Fruit fly (Drosophila melanogaster) whole organism, embryonic: ENCODE data around the gene bb8.
A peak's percentile ranks its signal among the peaks of the same experiment; 100 is the strongest.

Experiments
- BEAF-32 ChIP-seq: fragments of 200-800 bp; sonication (Bioruptor generic); optimal IDR thresholded peaks from 3 replicates; lab custom pipeline; 2017; ENCODE audit warnings: missing biosample characterization, missing genetic modification characterization, mild to moderate bottlenecking, moderate library complexity, missing genetic modification reagents
- Bdp1 ChIP-seq: fragments of 200-800 bp; sonication (Bioruptor generic); optimal IDR thresholded peaks from 3 replicates; lab custom pipeline; 2016; ENCODE audit warnings: missing biosample characterization, missing genetic modification characterization
- CG10431 ChIP-seq: fragments of 200-800 bp; sonication (Bioruptor generic); optimal IDR thresholded peaks from 3 replicates; lab custom pipeline; 2018; ENCODE audit warnings: missing biosample characterization, mild to moderate bottlenecking, missing genetic modification characterization
- CG14965 ChIP-seq: fragments of 200-800 bp; sonication (Bioruptor generic); optimal IDR thresholded peaks from 2 replicates; lab custom pipeline; 2016; ENCODE audit warnings: missing biosample characterization, missing genetic modification characterization, borderline replicate concordance
- CG16779 ChIP-seq: fragments of 200-800 bp; sonication (Bioruptor generic); IDR thresholded peaks from 2 replicates; pipeline ENCODE4 v1.3.6; 2022; ENCODE audit warnings: missing biosample characterization, missing genetic modification characterization
- CG18262 ChIP-seq: fragments of 200-800 bp; optimal IDR thresholded peaks from 3 replicates; lab custom pipeline; 2019; ENCODE audit warnings: missing biosample characterization, mild to moderate bottlenecking, missing genetic modification characterization, moderate library complexity
- CG2202 ChIP-seq: fragments of 200-800 bp; sonication (Bioruptor generic); optimal IDR thresholded peaks from 2 replicates; lab custom pipeline; 2018; ENCODE audit warnings: missing biosample characterization, mild to moderate bottlenecking, missing genetic modification characterization
- CG3407 ChIP-seq: fragments of 200-800 bp; sonication (Bioruptor generic); optimal IDR thresholded peaks from 2 replicates; lab custom pipeline; 2018; ENCODE audit warnings: missing biosample characterization, mild to moderate bottlenecking, missing genetic modification characterization
- CG34422 ChIP-seq: fragments of 200-800 bp; sonication (Bioruptor generic); IDR thresholded peaks from 3 replicates; pipeline ENCODE4 v1.3.6; 2022; ENCODE audit warnings: missing biosample characterization, missing genetic modification characterization
- CG42726 ChIP-seq: fragments of 200-800 bp; sonication (Bioruptor generic); IDR thresholded peaks from 2 replicates; pipeline ENCODE4 v1.3.6; 2022; ENCODE audit warnings: missing biosample characterization, missing genetic modification characterization; ENCODE audit not compliant: partially characterized antibody
- CG4328 ChIP-seq: fragments of 200-800 bp; sonication (Bioruptor generic); optimal IDR thresholded peaks from 3 replicates; lab custom pipeline; 2017; ENCODE audit warnings: missing biosample characterization, missing genetic modification reagents, missing genetic modification characterization
- CG6791 ChIP-seq: fragments of 200-800 bp; sonication (Bioruptor generic); IDR thresholded peaks from 3 replicates; pipeline ENCODE4 v1.3.6; 2022; ENCODE audit warnings: missing biosample characterization, missing genetic modification characterization; ENCODE audit not compliant: partially characterized antibody
- CG7786 ChIP-seq: fragments of 200-800 bp; sonication (Bioruptor generic); optimal IDR thresholded peaks from 2 replicates; lab custom pipeline; 2016; ENCODE audit warnings: missing biosample characterization, missing genetic modification characterization
- CoRest ChIP-seq: fragments of 200-800 bp; sonication (Bioruptor generic); optimal IDR thresholded peaks from 3 replicates; lab custom pipeline; 2018; ENCODE audit warnings: missing biosample characterization, mild to moderate bottlenecking, missing genetic modification characterization, moderate library complexity
- Hand ChIP-seq: fragments of 200-800 bp; sonication (Bioruptor generic); optimal IDR thresholded peaks from 2 replicates; lab custom pipeline; 2017; ENCODE audit warnings: mild to moderate bottlenecking, missing biosample characterization, missing genetic modification reagents, missing genetic modification characterization
- Hr51 ChIP-seq, 2 experiments: fragments of 200-800 bp; sonication (Bioruptor generic); optimal IDR thresholded peaks; 2 replicates in 1 of 2; 3 replicates in 1 of 2; lab custom pipeline; 2016 to 2018; ENCODE audit warnings: missing biosample characterization in 2 of 2, missing genetic modification characterization in 2 of 2, mild to moderate bottlenecking in 1 of 2, moderate library complexity in 1 of 2
- Jarid2 ChIP-seq: fragments of 200-800 bp; sonication (Bioruptor generic); optimal IDR thresholded peaks from 3 replicates; lab custom pipeline; 2017; ENCODE audit warnings: mild to moderate bottlenecking, missing biosample characterization, missing genetic modification reagents, missing genetic modification characterization
- Meics ChIP-seq: fragments of 200-800 bp; sonication (Bioruptor generic); optimal IDR thresholded peaks from 2 replicates; lab custom pipeline; 2017; ENCODE audit warnings: missing biosample characterization, mild to moderate bottlenecking, missing genetic modification characterization
- Mrtf ChIP-seq: fragments of 200-800 bp; sonication (Bioruptor generic); IDR thresholded peaks from 3 replicates; pipeline ENCODE4 v1.3.6; 2022; ENCODE audit warnings: missing biosample characterization, missing genetic modification characterization
- NK7.1 ChIP-seq: fragments of 200-800 bp; sonication (Bioruptor generic); optimal IDR thresholded peaks from 3 replicates; lab custom pipeline; 2016; ENCODE audit warnings: missing biosample characterization, missing genetic modification characterization
- Optix ChIP-seq: fragments of 200-800 bp; sonication (Bioruptor generic); IDR thresholded peaks from 3 replicates; pipeline ENCODE4 v1.3.6; 2022; ENCODE audit warnings: missing biosample characterization, missing genetic modification characterization
- Ptx1 ChIP-seq: fragments of 200-800 bp; sonication (Bioruptor generic); IDR thresholded peaks from 2 replicates; pipeline ENCODE4 v1.3.6; 2022; ENCODE audit warnings: missing biosample characterization, missing genetic modification characterization
- Rfx ChIP-seq: fragments of 200-800 bp; sonication (Bioruptor generic); IDR thresholded peaks from 2 replicates; pipeline ENCODE4 v1.3.6; 2022; ENCODE audit warnings: missing biosample characterization, missing genetic modification characterization
- Taf1 ChIP-seq: fragments of 200-800 bp; sonication (Bioruptor generic); IDR thresholded peaks from 2 replicates; pipeline ENCODE4 v1.3.6; 2022; ENCODE audit warnings: missing biosample characterization, missing genetic modification characterization
- Tbp ChIP-seq: fragments of >200 bp; optimal IDR thresholded peaks from 2 replicates; lab custom pipeline; 2018; ENCODE audit warnings: missing biosample characterization, missing genetic modification characterization
- Trl ChIP-seq, 3 experiments: fragments of >200 bp in 2 of 3; fragments of 200-800 bp in 1 of 3; sonication (Bioruptor generic) in 1 of 3; optimal IDR thresholded peaks; 2 replicates in 1 of 3; 3 replicates in 2 of 3; lab custom pipeline; 2016 to 2017; ENCODE audit warnings: missing biosample characterization in 1 of 3, missing genetic modification characterization in 1 of 3
- bbx ChIP-seq: fragments of 200-800 bp; sonication (Bioruptor generic); IDR thresholded peaks from 2 replicates; pipeline ENCODE4 v1.3.6; 2022; ENCODE audit warnings: missing biosample characterization, missing genetic modification characterization; ENCODE audit not compliant: partially characterized antibody
- bowl ChIP-seq: fragments of 200-800 bp; sonication (Bioruptor generic); IDR thresholded peaks from 2 replicates; pipeline ENCODE4 v1.3.6; 2022; ENCODE audit warnings: missing biosample characterization, missing genetic modification characterization
- crol ChIP-seq: fragments of 200-800 bp; sonication (Bioruptor generic); IDR thresholded peaks from 2 replicates; pipeline ENCODE4 v1.3.6; 2022; ENCODE audit warnings: missing biosample characterization, missing genetic modification characterization
- ind ChIP-seq: fragments of 200-800 bp; sonication (Bioruptor generic); optimal IDR thresholded peaks from 3 replicates; lab custom pipeline; 2016; ENCODE audit warnings: missing biosample characterization, missing genetic modification characterization
- jumu ChIP-seq: fragments of 200-800 bp; sonication (Bioruptor generic); optimal IDR thresholded peaks from 3 replicates; lab custom pipeline; 2016; ENCODE audit warnings: missing biosample characterization, missing genetic modification characterization
- knrl ChIP-seq: fragments of 200-800 bp; sonication (Bioruptor generic); IDR thresholded peaks from 3 replicates; pipeline ENCODE4 v1.3.6; 2022; ENCODE audit warnings: missing biosample characterization, missing genetic modification characterization; ENCODE audit not compliant: partially characterized antibody
- lilli ChIP-seq: fragments of 200-800 bp; sonication (Bioruptor generic); optimal IDR thresholded peaks from 3 replicates; lab custom pipeline; 2016; ENCODE audit warnings: missing biosample characterization, missing genetic modification characterization
- luna ChIP-seq: fragments of 200-800 bp; sonication (Bioruptor generic); optimal IDR thresholded peaks from 2 replicates; lab custom pipeline; 2016; ENCODE audit warnings: missing biosample characterization, missing genetic modification characterization
- mld ChIP-seq: fragments of 200-800 bp; sonication (Bioruptor generic); IDR thresholded peaks from 3 replicates; pipeline ENCODE4 v1.3.6; 2022; ENCODE audit warnings: missing biosample characterization, missing genetic modification characterization; ENCODE audit not compliant: partially characterized antibody
- nerfin-1 ChIP-seq: fragments of 200-800 bp; sonication (Bioruptor generic); optimal IDR thresholded peaks from 3 replicates; lab custom pipeline; 2019; ENCODE audit warnings: missing biosample characterization, mild to moderate bottlenecking, missing genetic modification characterization, moderate library complexity
- nmo ChIP-seq: fragments of 200-800 bp; sonication (Bioruptor generic); optimal IDR thresholded peaks from 2 replicates; lab custom pipeline; 2018; ENCODE audit warnings: missing biosample characterization, mild to moderate bottlenecking, missing genetic modification characterization, moderate library complexity
- oc ChIP-seq: fragments of 200-800 bp; sonication (Bioruptor generic); optimal IDR thresholded peaks from 2 replicates; lab custom pipeline; 2018; ENCODE audit warnings: missing biosample characterization, mild to moderate bottlenecking, missing genetic modification characterization, moderate library complexity
- pan ChIP-seq, 4 experiments: fragments of >200 bp in 3 of 4; fragments of 200-800 bp in 1 of 4; sonication (Bioruptor generic) in 1 of 4; optimal IDR thresholded peaks in 3 of 4; IDR thresholded peaks in 1 of 4; 2 replicates each; pipeline versions ENCODE4 v1.3.6 to Lab custom; 2017 to 2022; ENCODE audit warnings: missing biosample characterization in 2 of 4, missing genetic modification characterization in 2 of 4, mixed read lengths in 1 of 4
- phol ChIP-seq: fragments of 200-800 bp; sonication (Bioruptor generic); optimal IDR thresholded peaks from 3 replicates; lab custom pipeline; 2018; ENCODE audit warnings: missing biosample characterization, mild to moderate bottlenecking, missing genetic modification characterization, moderate library complexity
- pum ChIP-seq: fragments of 200-800 bp; sonication (Bioruptor generic); optimal IDR thresholded peaks from 2 replicates; lab custom pipeline; 2016; ENCODE audit warnings: missing biosample characterization, missing genetic modification characterization
- run ChIP-seq: fragments of 200-800 bp; sonication (Bioruptor generic); optimal IDR thresholded peaks from 3 replicates; lab custom pipeline; 2018; ENCODE audit warnings: missing biosample characterization, mild to moderate bottlenecking, missing genetic modification characterization
- sd ChIP-seq: fragments of 200-800 bp; sonication (Bioruptor generic); optimal IDR thresholded peaks from 3 replicates; lab custom pipeline; 2018; ENCODE audit warnings: missing biosample characterization, mild to moderate bottlenecking, missing genetic modification characterization, moderate library complexity
- slp2 ChIP-seq: fragments of 200-800 bp; sonication (Bioruptor generic); optimal IDR thresholded peaks from 2 replicates; lab custom pipeline; 2016; ENCODE audit warnings: missing biosample characterization, missing genetic modification characterization
- tup ChIP-seq: fragments of 200-800 bp; sonication (Bioruptor generic); optimal IDR thresholded peaks from 2 replicates; lab custom pipeline; 2016; ENCODE audit warnings: missing biosample characterization, mild to moderate bottlenecking, missing genetic modification characterization, moderate library complexity
- wor ChIP-seq: fragments of 200-800 bp; sonication (Bioruptor generic); IDR thresholded peaks from 2 replicates; pipeline ENCODE4 v1.3.6; 2022; ENCODE audit warnings: missing biosample characterization, missing genetic modification characterization
- zfh1 ChIP-seq: fragments of 200-800 bp; sonication (Bioruptor generic); IDR thresholded peaks from 3 replicates; pipeline ENCODE4 v1.3.6; 2022; ENCODE audit warnings: missing biosample characterization, missing genetic modification characterization

bb8 gene

dm6 chr3R:23239934-23240632, 49.9 kb downstream of the bb8 start (continued):
- TF ChIP-seq sd (tag; lab: Kevin White, UChicago): peak; percentile 24
- peak; percentile 43 for TF ChIP-seq pum (GFP tag; lab: Kevin White, UChicago)
- peak; percentile 24 for TF ChIP-seq CG7786
- TF ChIP-seq Ptx1 (GFP tag; lab: Robert Waterston, UW): peak; percentile 78
- TF ChIP-seq ind (GFP tag; lab: Kevin White, UChicago): peak; percentile 52
- peak; percentile 73; the same call in 2 of the 3 replicates for TF ChIP-seq Mrtf (GFP tag; lab: Robert Waterston, UW)
- no peak for TF ChIP-seq CG10431 (GFP tag; lab: Kevin White, UChicago)
- no peak for TF ChIP-seq BEAF-32 (GFP tag; lab: Kevin White, UChicago)
- peak; percentile 76 for TF ChIP-seq phol (tag; lab: Kevin White, UChicago)
- no peak for TF ChIP-seq CG6791 (GFP tag; lab: Robert Waterston, UW)
- no peak for TF ChIP-seq knrl
- no peak for TF ChIP-seq mld (GFP tag; lab: Robert Waterston, UW)
- peak; percentile 76 for TF ChIP-seq zfh1 (GFP tag; lab: Robert Waterston, UW)
- peak; percentile 78 for TF ChIP-seq CG18262

- TF ChIP-seq CG42726 (GFP tag; lab: Robert Waterston, UW) (no peak), jumu (no peak), Tbp (GFP tag; lab: Kevin White, UChicago) (no peak), NK7.1 (GFP tag; lab: Kevin White, UChicago) (no peak), oc (tag; lab: Kevin White, UChicago) (no peak), CoRest (tag; lab: Kevin White, UChicago) (no peak), nmo (GFP tag; lab: Kevin White, UChicago) (no peak), bbx (GFP tag; lab: Robert Waterston, UW) (no peak), lilli (GFP tag; lab: Kevin White, UChicago) (no peak), wor (GFP tag; lab: Robert Waterston, UW) (no peak), CG3407 (GFP tag; lab: Kevin White, UChicago) (no peak), CG16779 (no peak), CG34422 (GFP tag; lab: Robert Waterston, UW) (0 out of 3 replicates have a peak, but pooled peaks have one; percentile 11), Optix (GFP tag; lab: Robert Waterston, UW) (no peak), slp2 (GFP tag; lab: Kevin White, UChicago) (no peak), Jarid2 (GFP tag; lab: Kevin White, UChicago) (no peak), Hand (GFP tag; lab: Kevin White, UChicago) (no peak), bowl (GFP tag; lab: Robert Waterston, UW) (no peak), crol (GFP tag; lab: Robert Waterston, UW) (peak; percentile 64), Taf1 (GFP tag; lab: Robert Waterston, UW) (no peak), pan (optimal IDR thresholded peaks at IDR 0.05; lab: Kevin White, UChicago) (no peak), pan (GFP tag; optimal IDR thresholded peaks at IDR 0.05 in 1 of 2, IDR thresholded peaks at IDR 0.05 in 1 of 2) (no peak), nerfin-1 (peak; percentile 23), tup (GFP tag; lab: Kevin White, UChicago) (no peak), CG14965 (no peak), run (tag; lab: Kevin White, UChicago) (no peak), Meics (GFP tag; lab: Kevin White, UChicago) (no peak), CG4328 (GFP tag; lab: Kevin White, UChicago) (no peak), luna (no peak), Rfx (GFP tag; lab: Robert Waterston, UW) (no peak), Hr51 (GFP tag; optimal IDR thresholded peaks at IDR 0.05; lab: Kevin White, UChicago) (peak in 1 of 2 experiments; percentile 74), Bdp1 (GFP tag; lab: Kevin White, UChicago) (no peak), Trl (optimal IDR thresholded peaks at IDR 0.05; lab: Kevin White, UChicago) (peak; percentile 60 to 85), Trl (GFP tag; optimal IDR thresholded peaks at IDR 0.05; lab: Kevin White, UChicago) (no peak), CG2202 (no peak)
Observed at dm6 chr3R:23239051-23239450, 50.9 kb downstream of the bb8 start.
